Worm (Caenorhabditis elegans): Measurements from ENCODE around the gene C01C4.2.

ce11 chrX:3733321-3733720 is 18.4 kb downstream of the C01C4.2 start:
- no peak for TF ChIP-seq nhr-111 (GFP tag; optimal IDR thresholded peaks at IDR 0.05)
- no peak for TF ChIP-seq lin-13 (GFP tag; optimal IDR thresholded peaks at IDR 0.05)
- no peak for TF ChIP-seq nhr-237 (tag; optimal IDR thresholded peaks at IDR 0.05)
- TF ChIP-seq hmg-1.1 (GFP tag; IDR thresholded peaks at IDR 0.05) = no peak
- TF ChIP-seq fkh-10 (GFP tag; optimal IDR thresholded peaks at IDR 0.05) = no peak
- no peak for TF ChIP-seq mdl-1 (tag; optimal IDR thresholded peaks at IDR 0.05)
